Worm (Caenorhabditis elegans) whole organism, young adult: Measurements from ENCODE around the gene tpst-1.

ENCODE experiments used
- B0019.2 ChIP-seq: fragments of 200-800 bp; sonication (Bioruptor generic); conservative IDR thresholded peaks from 2 replicates; pipeline ENCODE4 v1.3.6; 2022; ENCODE audit warnings: missing genetic modification reagents, missing genetic modification characterization, missing compliant biosample characterization
- C17E4.6 ChIP-seq: fragments of 200-800 bp; sonication (Bioruptor generic); IDR thresholded peaks from 2 replicates; pipeline ENCODE4 v1.3.6; 2022; ENCODE audit warnings: missing genetic modification reagents, missing genetic modification characterization, missing compliant biosample characterization
- D2030.7 ChIP-seq: fragments of 200-800 bp; sonication (Bioruptor generic); IDR thresholded peaks from 2 replicates; pipeline ENCODE4 v1.3.6; 2022; ENCODE audit warnings: missing genetic modification reagents, missing genetic modification characterization, missing compliant biosample characterization
- F22D6.2 ChIP-seq: sonication (generic microtip); optimal IDR thresholded peaks from 2 replicates; lab custom pipeline; 2016; ENCODE audit warnings: mild to moderate bottlenecking, missing genetic modification characterization, missing compliant biosample characterization
- F23B12.7 ChIP-seq: sonication (generic microtip); optimal IDR thresholded peaks from 2 replicates; lab custom pipeline; 2017; ENCODE audit warnings: missing genetic modification characterization, mild to moderate bottlenecking, missing compliant biosample characterization, antibody characterized with exemption, moderate library complexity; ENCODE audit not compliant: insufficient read depth
- F37B4.10 ChIP-seq: fragments of 200-800 bp; sonication (Bioruptor generic); IDR thresholded peaks from 2 replicates; pipeline ENCODE4 v1.3.6; 2022; ENCODE audit warnings: missing genetic modification characterization, missing compliant biosample characterization
- F39B2.1 ChIP-seq: fragments of 200-800 bp; sonication (Bioruptor generic); IDR thresholded peaks from 2 replicates; pipeline ENCODE4 v1.3.6; 2022; ENCODE audit warnings: missing genetic modification reagents, missing genetic modification characterization, missing compliant biosample characterization
- F57C9.4 ChIP-seq: sonication (generic microtip); optimal IDR thresholded peaks from 2 replicates; lab custom pipeline; 2017; ENCODE audit warnings: mild to moderate bottlenecking, missing genetic modification characterization, missing compliant biosample characterization
- K12H6.12 ChIP-seq: fragments of 200-800 bp; sonication (Bioruptor generic); optimal IDR thresholded peaks from 2 replicates; lab custom pipeline; 2018; ENCODE audit warnings: mild to moderate bottlenecking, missing genetic modification characterization, missing compliant biosample characterization
- T07F8.4 ChIP-seq: sonication (generic microtip); optimal IDR thresholded peaks from 2 replicates; lab custom pipeline; 2016; ENCODE audit warnings: mild to moderate bottlenecking, missing genetic modification characterization, moderate library complexity, missing compliant biosample characterization
- Y53F4B.3 ChIP-seq: fragments of 200-800 bp; sonication (Bioruptor generic); IDR thresholded peaks from 2 replicates; pipeline ENCODE4 v1.3.6; 2022; ENCODE audit warnings: missing genetic modification reagents, missing genetic modification characterization, missing compliant biosample characterization
- Y56A3A.18 ChIP-seq: fragments of 200-800 bp; sonication (Bioruptor generic); IDR thresholded peaks from 2 replicates; pipeline ENCODE4 v1.3.6; 2022; ENCODE audit warnings: missing genetic modification reagents, missing genetic modification characterization, missing compliant biosample characterization
- Y67H2A.10 ChIP-seq: fragments of 200-800 bp; sonication (Bioruptor generic); conservative IDR thresholded peaks from 2 replicates; pipeline ENCODE4 v1.3.6; 2022; ENCODE audit warnings: missing genetic modification reagents, missing genetic modification characterization, missing compliant biosample characterization
- Y95B8A.8 ChIP-seq: fragments of 200-800 bp; sonication (Bioruptor generic); IDR thresholded peaks from 2 replicates; pipeline ENCODE4 v1.3.6; 2022; ENCODE audit warnings: missing genetic modification reagents, missing genetic modification characterization, missing compliant biosample characterization
- akir-1 ChIP-seq: fragments of 200-800 bp; sonication (Bioruptor generic); optimal IDR thresholded peaks from 2 replicates; lab custom pipeline; 2018; ENCODE audit warnings: mild to moderate bottlenecking, missing genetic modification characterization, moderate library complexity, missing compliant biosample characterization
- ama-1 ChIP-seq, 3 experiments: fragments of 150-350 bp in 1 of 3; sonication (generic microtip) in 2 of 3; optimal IDR thresholded peaks; 2 replicates each; lab custom pipeline; 2014 to 2018; ENCODE audit warnings: missing biosample characterization in 2 of 3, missing genetic modification characterization in 2 of 3, missing genetic modification reagents in 2 of 3
- atf-7 ChIP-seq: sonication (generic microtip); optimal IDR thresholded peaks from 2 replicates; lab custom pipeline; 2017; ENCODE audit warnings: mild to moderate bottlenecking, missing genetic modification characterization, missing compliant biosample characterization
- cebp-1 ChIP-seq, 2 experiments: fragments of 200-800 bp in 1 of 2; sonication (Bioruptor generic) in 1 of 2; sonication (generic microtip) in 1 of 2; IDR thresholded peaks in 1 of 2; optimal IDR thresholded peaks in 1 of 2; 2 replicates each; pipeline versions ENCODE4 v1.3.6 to Lab custom; 2017 to 2022; ENCODE audit warnings: missing compliant biosample characterization in 2 of 2, missing genetic modification characterization in 2 of 2, mild to moderate bottlenecking in 1 of 2, missing genetic modification reagents in 1 of 2, moderate library complexity in 1 of 2
- ceh-27 ChIP-seq: fragments of 200-800 bp; sonication (Bioruptor generic); optimal IDR thresholded peaks from 2 replicates; lab custom pipeline; 2018; ENCODE audit warnings: mild to moderate bottlenecking, missing genetic modification characterization, moderate library complexity, missing compliant biosample characterization
- ceh-58 ChIP-seq: fragments of 200-800 bp; sonication (Bioruptor generic); IDR thresholded peaks from 2 replicates; pipeline ENCODE4 v1.3.6; 2022; ENCODE audit warnings: missing genetic modification characterization, missing compliant biosample characterization
- ceh-79 ChIP-seq: sonication (generic microtip); optimal IDR thresholded peaks from 2 replicates; lab custom pipeline; 2017; ENCODE audit warnings: mild to moderate bottlenecking, missing genetic modification characterization, missing compliant biosample characterization
- chd-7 ChIP-seq: sonication (generic microtip); optimal IDR thresholded peaks from 2 replicates; lab custom pipeline; 2016; ENCODE audit warnings: mild to moderate bottlenecking, missing genetic modification characterization, moderate library complexity, missing compliant biosample characterization
- dox-1 ChIP-seq: fragments of 200-800 bp; sonication (Bioruptor generic); IDR thresholded peaks from 2 replicates; pipeline ENCODE4 v1.3.6; 2022; ENCODE audit warnings: missing genetic modification reagents, missing genetic modification characterization, missing compliant biosample characterization
- efl-1 ChIP-seq: fragments of 150-350 bp; optimal IDR thresholded peaks from 2 replicates; lab custom pipeline; 2014; ENCODE audit warnings: missing biosample characterization, missing genetic modification reagents, missing genetic modification characterization
- egl-44 ChIP-seq: fragments of 200-800 bp; sonication (Bioruptor generic); IDR thresholded peaks from 2 replicates; pipeline ENCODE4 v1.3.6; 2022; ENCODE audit warnings: missing genetic modification reagents, missing genetic modification characterization, missing compliant biosample characterization
- egrh-3 ChIP-seq: fragments of 200-800 bp; sonication (Bioruptor generic); IDR thresholded peaks from 2 replicates; pipeline ENCODE4 v1.3.6; 2022; ENCODE audit warnings: missing genetic modification reagents, missing genetic modification characterization, missing compliant biosample characterization
- ekl-4 ChIP-seq: fragments of 200-800 bp; sonication (Bioruptor generic); IDR thresholded peaks from 2 replicates; pipeline ENCODE4 v1.3.6; 2022; ENCODE audit warnings: missing genetic modification reagents, missing genetic modification characterization, missing compliant biosample characterization
- ets-4 ChIP-seq: fragments of 200-800 bp; sonication (Bioruptor generic); optimal IDR thresholded peaks from 2 replicates; lab custom pipeline; 2018; ENCODE audit warnings: mild to moderate bottlenecking, missing genetic modification characterization, missing compliant biosample characterization
- hlh-12 ChIP-seq: sonication (generic microtip); optimal IDR thresholded peaks from 2 replicates; lab custom pipeline; 2016; ENCODE audit warnings: missing genetic modification characterization, missing compliant biosample characterization
- hlh-26 ChIP-seq: fragments of 200-800 bp; sonication (Bioruptor generic); conservative IDR thresholded peaks from 2 replicates; pipeline ENCODE4 v1.3.6; 2022; ENCODE audit warnings: missing genetic modification reagents, missing genetic modification characterization, missing compliant biosample characterization
- hmg-1.2 ChIP-seq: fragments of 200-800 bp; sonication (Bioruptor generic); IDR thresholded peaks from 2 replicates; pipeline ENCODE4 v1.3.6; 2022; ENCODE audit warnings: missing genetic modification reagents, missing genetic modification characterization, missing compliant biosample characterization
- hmg-20 ChIP-seq: fragments of 200-800 bp; sonication (Bioruptor generic); IDR thresholded peaks from 2 replicates; pipeline ENCODE4 v1.3.6; 2022; ENCODE audit warnings: missing genetic modification reagents, missing genetic modification characterization, missing compliant biosample characterization
- lag-1 ChIP-seq: fragments of 200-800 bp; sonication (Bioruptor generic); IDR thresholded peaks from 2 replicates; pipeline ENCODE4 v1.3.6; 2022; ENCODE audit warnings: missing genetic modification reagents, missing genetic modification characterization, missing compliant biosample characterization
- lin-35 ChIP-seq, 3 experiments: fragments of 150-350 bp in 2 of 3; sonication (generic microtip) in 1 of 3; optimal IDR thresholded peaks; 2 replicates each; lab custom pipeline; 2014 to 2018; ENCODE audit warnings: missing biosample characterization in 3 of 3, missing genetic modification characterization in 3 of 3, missing genetic modification reagents in 3 of 3
- lin-54 ChIP-seq: fragments of 200-800 bp; sonication (Bioruptor generic); optimal IDR thresholded peaks from 2 replicates; lab custom pipeline; 2018; ENCODE audit warnings: mild to moderate bottlenecking, missing genetic modification characterization, missing compliant biosample characterization
- lir-1 ChIP-seq: fragments of 200-800 bp; sonication (Bioruptor generic); conservative IDR thresholded peaks from 2 replicates; pipeline ENCODE4 v1.3.6; 2022; ENCODE audit warnings: missing genetic modification reagents, missing genetic modification characterization, missing compliant biosample characterization
- madf-6 ChIP-seq: fragments of 200-800 bp; sonication (Bioruptor generic); IDR thresholded peaks from 2 replicates; pipeline ENCODE4 v1.3.6; 2022; ENCODE audit warnings: missing genetic modification reagents, missing genetic modification characterization, missing compliant biosample characterization
- mcd-1 ChIP-seq: fragments of 200-800 bp; sonication (Bioruptor generic); IDR thresholded peaks from 2 replicates; pipeline ENCODE4 v1.3.6; 2022; ENCODE audit warnings: missing genetic modification reagents, missing genetic modification characterization, missing compliant biosample characterization
- nfya-2 ChIP-seq: fragments of 200-800 bp; sonication (Bioruptor generic); IDR thresholded peaks from 2 replicates; pipeline ENCODE4 v1.3.6; 2022; ENCODE audit warnings: missing genetic modification reagents, missing genetic modification characterization, missing compliant biosample characterization
- pbrm-1 ChIP-seq: fragments of 200-800 bp; sonication (Bioruptor generic); IDR thresholded peaks from 2 replicates; pipeline ENCODE4 v1.3.6; 2022; ENCODE audit warnings: missing genetic modification reagents, missing genetic modification characterization, missing compliant biosample characterization
- snpc-4 ChIP-seq, 5 experiments: fragments of 150-350 bp in 1 of 5; sonication (generic microtip) in 4 of 5; optimal IDR thresholded peaks; 2 replicates each; lab custom pipeline; 2014 to 2018; ENCODE audit warnings: missing genetic modification characterization in 5 of 5, missing biosample characterization in 3 of 5, antibody characterized with exemption in 2 of 5, mild to moderate bottlenecking in 2 of 5, missing compliant biosample characterization in 2 of 5, missing genotype in 2 of 5, moderate library complexity in 2 of 5, missing genetic modification reagents in 1 of 5
- sptf-2 ChIP-seq: fragments of 200-800 bp; sonication (Bioruptor generic); optimal IDR thresholded peaks from 2 replicates; lab custom pipeline; 2018; ENCODE audit warnings: mild to moderate bottlenecking, missing genetic modification characterization, missing compliant biosample characterization
- xnd-1 ChIP-seq: sonication (generic microtip); optimal IDR thresholded peaks from 2 replicates; lab custom pipeline; 2016; ENCODE audit warnings: missing genotype, missing genetic modification reagents, missing genetic modification characterization, missing compliant biosample characterization
- zfh-2 ChIP-seq: fragments of 200-800 bp; sonication (Bioruptor generic); conservative IDR thresholded peaks from 2 replicates; pipeline ENCODE4 v1.3.6; 2022; ENCODE audit warnings: missing genetic modification reagents, missing genetic modification characterization, missing compliant biosample characterization
- ztf-28 ChIP-seq: fragments of 200-800 bp; sonication (Bioruptor generic); IDR thresholded peaks from 2 replicates; pipeline ENCODE4 v1.3.6; 2022; ENCODE audit warnings: missing genetic modification reagents, missing genetic modification characterization, missing compliant biosample characterization

Gene tpst-1

DNA sequence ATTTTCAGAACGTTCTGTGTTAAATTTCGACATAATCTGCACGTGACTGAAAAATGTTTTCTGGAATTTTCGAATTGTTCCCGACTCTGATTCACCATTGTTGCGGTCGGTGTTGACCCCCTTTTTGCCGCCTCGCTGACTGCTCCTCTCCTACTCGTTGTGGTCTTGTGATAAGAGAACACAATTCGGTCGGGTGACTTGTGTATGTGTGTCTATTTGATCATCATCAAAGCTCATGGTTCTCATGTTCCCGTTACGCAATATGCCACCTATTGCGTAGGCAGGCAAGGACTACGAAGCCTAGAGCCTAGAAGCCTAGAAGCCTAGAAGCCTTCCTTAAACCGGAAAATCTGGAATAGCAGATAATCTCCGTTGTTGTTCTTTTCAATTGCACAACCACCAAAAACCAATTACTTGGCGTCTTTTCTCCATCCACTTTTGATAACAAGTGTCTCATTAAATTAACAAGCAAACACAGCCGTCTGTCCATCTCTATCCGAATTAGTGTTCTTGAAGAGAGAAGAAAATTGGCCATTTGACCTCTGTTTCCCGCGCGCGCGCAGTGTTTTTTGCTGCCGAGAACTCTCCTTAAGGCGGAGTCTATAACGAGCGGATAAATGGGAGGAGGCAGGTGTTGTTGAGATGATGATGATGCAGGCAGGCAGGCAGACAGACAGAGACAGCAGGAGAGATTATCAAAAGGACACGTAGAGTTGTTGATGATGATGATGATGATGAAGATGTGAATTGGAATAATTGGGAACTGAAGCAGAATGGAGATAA lies 47.2 kb downstream of the tpst-1 start (continued):
- no peak for TF ChIP-seq lin-35 (GFP tag; optimal IDR thresholded peaks at IDR 0.05; lab: Kevin White, UChicago)
- TF ChIP-seq lir-1 (GFP tag; lab: Robert Waterston, UW) = 0 out of 2 replicates have a peak, but pooled peaks have one; percentile 44
- TF ChIP-seq ceh-79 = no peak
- no peak for TF ChIP-seq ztf-28
- no peak for TF ChIP-seq C17E4.6
- peak; percentile 78 for TF ChIP-seq ama-1 (optimal IDR thresholded peaks at IDR 0.05; lab: Kevin White, UChicago)
- TF ChIP-seq ama-1 (GFP tag; optimal IDR thresholded peaks at IDR 0.05; lab: Kevin White, UChicago) = no peak
- TF ChIP-seq lag-1 (GFP tag; lab: Robert Waterston, UW) = no peak
- no peak for TF ChIP-seq Y67H2A.10 (GFP tag; lab: Robert Waterston, UW)
- no peak for TF ChIP-seq efl-1 (GFP tag; lab: Kevin White, UChicago)
- no peak for TF ChIP-seq egrh-3 (GFP tag; lab: Robert Waterston, UW)
- TF ChIP-seq mcd-1 = peak; percentile 51
- no peak for TF ChIP-seq akir-1 (GFP tag; lab: Kevin White, UChicago)
- no peak for TF ChIP-seq zfh-2 (GFP tag; lab: Robert Waterston, UW)
- no peak for TF ChIP-seq hmg-20 (GFP tag; lab: Robert Waterston, UW)
- TF ChIP-seq hmg-1.2 (GFP tag; lab: Robert Waterston, UW) = peak; percentile 46
- TF ChIP-seq sptf-2 (GFP tag; lab: Kevin White, UChicago) = no peak
- no peak for TF ChIP-seq nfya-2 (GFP tag; lab: Robert Waterston, UW)
- TF ChIP-seq egl-44 (GFP tag; lab: Robert Waterston, UW) = peak; percentile 60; the same call in 1 of the 2 replicates
- 0 out of 2 replicates have a peak, but pooled peaks have one; percentile 46 for TF ChIP-seq Y95B8A.8 (GFP tag; lab: Robert Waterston, UW)
- TF ChIP-seq Y56A3A.18 (GFP tag; lab: Robert Waterston, UW) = no peak
- TF ChIP-seq F37B4.10 = no peak
- 0 out of 2 replicates have a peak, but pooled peaks have one; percentile 36 for TF ChIP-seq pbrm-1 (GFP tag; lab: Robert Waterston, UW)
- peak; percentile 65 for TF ChIP-seq F23B12.7 (tag; lab: Kevin White, UChicago)
- TF ChIP-seq ets-4 (GFP tag; lab: Kevin White, UChicago) = peak; percentile 82
- TF ChIP-seq F57C9.4 (tag; lab: Kevin White, UChicago) = no peak
- TF ChIP-seq ekl-4 (GFP tag; lab: Robert Waterston, UW) = peak; percentile 69; the same call in 1 of the 2 replicates
- peak; percentile 31 for TF ChIP-seq lin-54 (GFP tag; lab: Kevin White, UChicago)
- peak; percentile 64 for TF ChIP-seq dox-1
- TF ChIP-seq snpc-4 (GFP tag; optimal IDR thresholded peaks at IDR 0.05; lab: Kevin White, UChicago) = no peak
- peak in 3 of 4 experiments; percentile 5 to 35 (median 11) for TF ChIP-seq snpc-4 (tag; optimal IDR thresholded peaks at IDR 0.05; lab: Kevin White, UChicago)
- peak; percentile 58 for TF ChIP-seq chd-7
- TF ChIP-seq ceh-58 (GFP tag; lab: Robert Waterston, UW) = no peak
- TF ChIP-seq atf-7 (tag; lab: Kevin White, UChicago) = peak; percentile 80
- TF ChIP-seq xnd-1 (tag; lab: Kevin White, UChicago) = no peak
- TF ChIP-seq cebp-1 (GFP tag; IDR thresholded peaks at IDR 0.05; lab: Robert Waterston, UW) = peak; percentile 95
- TF ChIP-seq cebp-1 (tag; optimal IDR thresholded peaks at IDR 0.05; lab: Kevin White, UChicago) = peak; percentile 97
- peak; percentile 69 for TF ChIP-seq K12H6.12 (tag; lab: Kevin White, UChicago)
- no peak for TF ChIP-seq Y53F4B.3 (GFP tag; lab: Robert Waterston, UW)
- no peak for TF ChIP-seq D2030.7 (GFP tag; lab: Robert Waterston, UW)
- TF ChIP-seq hlh-26 = no peak
- no peak for TF ChIP-seq ceh-27 (GFP tag; lab: Kevin White, UChicago)
- TF ChIP-seq F39B2.1 (GFP tag; lab: Robert Waterston, UW) = no peak; the same call in 1 of the 2 replicates
- TF ChIP-seq F22D6.2 = no peak
- peak; percentile 12 for TF ChIP-seq hlh-12 (tag; lab: Kevin White, UChicago)
- no peak for TF ChIP-seq B0019.2 (GFP tag; lab: Robert Waterston, UW)
- TF ChIP-seq T07F8.4 (tag; lab: Kevin White, UChicago) = no peak
- TF ChIP-seq madf-6 (GFP tag; lab: Robert Waterston, UW) = no peak
